Worm (Caenorhabditis elegans) whole organism, young adult: ENCODE results near the gene T05B9.1.

Experiments used
- B0261.1 ChIP-seq: sonication (generic microtip); optimal IDR thresholded peaks from 2 replicates; lab custom pipeline; 2016; ENCODE audit warnings: mild to moderate bottlenecking, missing genetic modification characterization, moderate library complexity, missing compliant biosample characterization
- B0336.3 ChIP-seq: fragments of 200-800 bp; sonication (Bioruptor generic); IDR thresholded peaks from 2 replicates; pipeline ENCODE4 v1.3.6; 2022; ENCODE audit warnings: missing genetic modification characterization, missing compliant biosample characterization
- F22D6.2 ChIP-seq: sonication (generic microtip); optimal IDR thresholded peaks from 2 replicates; lab custom pipeline; 2016; ENCODE audit warnings: mild to moderate bottlenecking, missing genetic modification characterization, missing compliant biosample characterization
- F23B12.7 ChIP-seq: sonication (generic microtip); optimal IDR thresholded peaks from 2 replicates; lab custom pipeline; 2017; ENCODE audit warnings: missing genetic modification characterization, mild to moderate bottlenecking, missing compliant biosample characterization, antibody characterized with exemption, moderate library complexity; ENCODE audit not compliant: insufficient read depth
- F49E8.2 ChIP-seq: sonication (generic microtip); optimal IDR thresholded peaks from 3 replicates; lab custom pipeline; 2017; ENCODE audit warnings: missing genetic modification characterization, mild to moderate bottlenecking, missing compliant biosample characterization, antibody characterized with exemption, moderate library complexity; ENCODE audit not compliant: insufficient read depth
- F55B11.4 ChIP-seq: sonication (generic microtip); optimal IDR thresholded peaks from 2 replicates; lab custom pipeline; 2016; ENCODE audit warnings: missing compliant biosample characterization, missing genetic modification characterization, borderline replicate concordance; ENCODE audit not compliant: insufficient read depth
- F57C9.4 ChIP-seq: sonication (generic microtip); optimal IDR thresholded peaks from 2 replicates; lab custom pipeline; 2017; ENCODE audit warnings: mild to moderate bottlenecking, missing genetic modification characterization, missing compliant biosample characterization
- K12H6.12 ChIP-seq: fragments of 200-800 bp; sonication (Bioruptor generic); optimal IDR thresholded peaks from 2 replicates; lab custom pipeline; 2018; ENCODE audit warnings: mild to moderate bottlenecking, missing genetic modification characterization, missing compliant biosample characterization
- Y53F4B.3 ChIP-seq: fragments of 200-800 bp; sonication (Bioruptor generic); IDR thresholded peaks from 2 replicates; pipeline ENCODE4 v1.3.6; 2022; ENCODE audit warnings: missing genetic modification reagents, missing genetic modification characterization, missing compliant biosample characterization
- Y79H2A.3 ChIP-seq: fragments of 200-800 bp; sonication (Bioruptor generic); conservative IDR thresholded peaks from 2 replicates; pipeline ENCODE4 v1.3.6; 2022; ENCODE audit warnings: missing genetic modification reagents, missing genetic modification characterization, missing compliant biosample characterization
- aptf-2 ChIP-seq: fragments of 200-800 bp; sonication (Bioruptor generic); conservative IDR thresholded peaks from 2 replicates; pipeline ENCODE4 v1.3.6; 2022; ENCODE audit warnings: missing genetic modification reagents, missing genetic modification characterization, missing compliant biosample characterization
- athp-1 ChIP-seq: sonication (generic microtip); optimal IDR thresholded peaks from 2 replicates; lab custom pipeline; 2017; ENCODE audit warnings: mild to moderate bottlenecking, missing genetic modification characterization, missing compliant biosample characterization
- attf-3 ChIP-seq: fragments of 200-800 bp; sonication (Bioruptor generic); conservative IDR thresholded peaks from 2 replicates; pipeline ENCODE4 v1.3.6; 2022; ENCODE audit warnings: missing genetic modification reagents, missing genetic modification characterization, missing compliant biosample characterization
- ceh-100 ChIP-seq: fragments of 200-800 bp; sonication (Bioruptor generic); IDR thresholded peaks from 2 replicates; pipeline ENCODE4 v1.3.6; 2022; ENCODE audit warnings: missing genetic modification reagents, missing genetic modification characterization, missing compliant biosample characterization
- ceh-27 ChIP-seq: fragments of 200-800 bp; sonication (Bioruptor generic); optimal IDR thresholded peaks from 2 replicates; lab custom pipeline; 2018; ENCODE audit warnings: mild to moderate bottlenecking, missing genetic modification characterization, moderate library complexity, missing compliant biosample characterization
- dpff-1 ChIP-seq: sonication (generic microtip); optimal IDR thresholded peaks from 2 replicates; lab custom pipeline; 2017; ENCODE audit warnings: mild to moderate bottlenecking, missing genetic modification characterization, missing compliant biosample characterization
- egrh-3 ChIP-seq: fragments of 200-800 bp; sonication (Bioruptor generic); IDR thresholded peaks from 2 replicates; pipeline ENCODE4 v1.3.6; 2022; ENCODE audit warnings: missing genetic modification reagents, missing genetic modification characterization, missing compliant biosample characterization
- hlh-26 ChIP-seq: fragments of 200-800 bp; sonication (Bioruptor generic); conservative IDR thresholded peaks from 2 replicates; pipeline ENCODE4 v1.3.6; 2022; ENCODE audit warnings: missing genetic modification reagents, missing genetic modification characterization, missing compliant biosample characterization
- hmg-1.2 ChIP-seq: fragments of 200-800 bp; sonication (Bioruptor generic); IDR thresholded peaks from 2 replicates; pipeline ENCODE4 v1.3.6; 2022; ENCODE audit warnings: missing genetic modification reagents, missing genetic modification characterization, missing compliant biosample characterization
- let-526 ChIP-seq: fragments of 200-800 bp; sonication (Bioruptor generic); IDR thresholded peaks from 2 replicates; pipeline ENCODE4 v1.3.6; 2022; ENCODE audit warnings: missing genetic modification reagents, missing genetic modification characterization, missing compliant biosample characterization
- lin-26 ChIP-seq: fragments of 200-800 bp; sonication (Bioruptor generic); IDR thresholded peaks from 2 replicates; pipeline ENCODE4 v1.3.6; 2022; ENCODE audit warnings: missing genetic modification reagents, missing genetic modification characterization, missing compliant biosample characterization
- lin-54 ChIP-seq: fragments of 200-800 bp; sonication (Bioruptor generic); optimal IDR thresholded peaks from 2 replicates; lab custom pipeline; 2018; ENCODE audit warnings: mild to moderate bottlenecking, missing genetic modification characterization, missing compliant biosample characterization
- lsy-27 ChIP-seq: sonication (generic microtip); optimal IDR thresholded peaks from 2 replicates; lab custom pipeline; 2017; ENCODE audit warnings: missing genetic modification characterization, mild to moderate bottlenecking, missing compliant biosample characterization, antibody characterized with exemption, missing genotype, borderline replicate concordance; ENCODE audit not compliant: insufficient read depth
- madf-6 ChIP-seq: fragments of 200-800 bp; sonication (Bioruptor generic); IDR thresholded peaks from 2 replicates; pipeline ENCODE4 v1.3.6; 2022; ENCODE audit warnings: missing genetic modification reagents, missing genetic modification characterization, missing compliant biosample characterization
- nfyb-1 ChIP-seq: fragments of 200-800 bp; sonication (Bioruptor generic); IDR thresholded peaks from 2 replicates; pipeline ENCODE4 v1.3.6; 2022; ENCODE audit warnings: missing genetic modification reagents, missing genetic modification characterization, missing compliant biosample characterization
- nhr-179 ChIP-seq: sonication (generic microtip); optimal IDR thresholded peaks from 2 replicates; lab custom pipeline; 2016; ENCODE audit warnings: mild to moderate bottlenecking, missing genetic modification characterization, missing compliant biosample characterization
- nhr-80 ChIP-seq: sonication (generic microtip); optimal IDR thresholded peaks from 2 replicates; lab custom pipeline; 2016; ENCODE audit warnings: missing genetic modification characterization, missing compliant biosample characterization
- pbrm-1 ChIP-seq: fragments of 200-800 bp; sonication (Bioruptor generic); IDR thresholded peaks from 2 replicates; pipeline ENCODE4 v1.3.6; 2022; ENCODE audit warnings: missing genetic modification reagents, missing genetic modification characterization, missing compliant biosample characterization
- pha-4 ChIP-seq: fragments of 150-350 bp; sonication (generic microtip); optimal IDR thresholded peaks from 2 replicates; lab custom pipeline; 2014; ENCODE audit warnings: missing biosample characterization, missing genetic modification reagents, missing genetic modification characterization
- snpc-1.3 ChIP-seq: sonication (generic microtip); optimal IDR thresholded peaks from 2 replicates; lab custom pipeline; 2017; ENCODE audit warnings: missing genetic modification characterization, mild to moderate bottlenecking, missing compliant biosample characterization, antibody characterized with exemption, moderate library complexity, missing genotype, missing genetic modification reagents; ENCODE audit not compliant: insufficient read depth
- snpc-3.4 ChIP-seq: sonication (generic microtip); optimal IDR thresholded peaks from 2 replicates; lab custom pipeline; 2017; ENCODE audit warnings: missing genetic modification characterization, mild to moderate bottlenecking, missing compliant biosample characterization, antibody characterized with exemption, moderate library complexity, missing genotype, missing genetic modification reagents
- tlf-1 ChIP-seq: fragments of 200-800 bp; sonication (Bioruptor generic); optimal IDR thresholded peaks from 2 replicates; lab custom pipeline; 2018; ENCODE audit warnings: mild to moderate bottlenecking, missing genetic modification characterization, missing compliant biosample characterization
- xnd-1 ChIP-seq: sonication (generic microtip); optimal IDR thresholded peaks from 2 replicates; lab custom pipeline; 2016; ENCODE audit warnings: missing genotype, missing genetic modification reagents, missing genetic modification characterization, missing compliant biosample characterization
- zfh-2 ChIP-seq: fragments of 200-800 bp; sonication (Bioruptor generic); conservative IDR thresholded peaks from 2 replicates; pipeline ENCODE4 v1.3.6; 2022; ENCODE audit warnings: missing genetic modification reagents, missing genetic modification characterization, missing compliant biosample characterization
- zim-3 ChIP-seq: sonication (generic microtip); optimal IDR thresholded peaks from 2 replicates; lab custom pipeline; 2017; ENCODE audit warnings: mild to moderate bottlenecking, missing genetic modification characterization, moderate library complexity, missing compliant biosample characterization
- ztf-18 ChIP-seq: sonication (generic microtip); optimal IDR thresholded peaks from 2 replicates; lab custom pipeline; 2016; ENCODE audit warnings: missing genotype, mild to moderate bottlenecking, missing genetic modification characterization, missing compliant biosample characterization
- ztf-22 ChIP-seq: fragments of 200-800 bp; sonication (Bioruptor generic); optimal IDR thresholded peaks from 2 replicates; lab custom pipeline; 2018; ENCODE audit warnings: mild to moderate bottlenecking, missing genetic modification characterization, moderate library complexity, missing compliant biosample characterization
- ztf-25 ChIP-seq: fragments of 200-800 bp; sonication (Bioruptor generic); IDR thresholded peaks from 2 replicates; pipeline ENCODE4 v1.3.6; 2022; ENCODE audit warnings: missing genetic modification reagents, missing genetic modification characterization, missing compliant biosample characterization
- ztf-6 ChIP-seq: fragments of 200-800 bp; sonication (Bioruptor generic); IDR thresholded peaks from 2 replicates; pipeline ENCODE4 v1.3.6; 2022; ENCODE audit warnings: missing genetic modification reagents, missing genetic modification characterization, missing compliant biosample characterization

Gene T05B9.1

ce11 chrII:11236274-11236673 lies 24.7 kb downstream of the T05B9.1 start, which contains the start of gene cchl-1 (continued):
- TF ChIP-seq F49E8.2 (tag; lab: Kevin White, UChicago) (no peak), aptf-2 (GFP tag; lab: Robert Waterston, UW) (no peak), F22D6.2 (tag; lab: Kevin White, UChicago) (no peak), lsy-27 (tag; lab: Kevin White, UChicago) (no peak), B0336.3 (GFP tag; lab: Robert Waterston, UW) (no peak), F23B12.7 (tag; lab: Kevin White, UChicago) (peak; percentile 62), hmg-1.2 (GFP tag; lab: Robert Waterston, UW) (no peak), hlh-26 (GFP tag; lab: Robert Waterston, UW) (no peak), zim-3 (no peak), ztf-18 (tag; lab: Kevin White, UChicago) (no peak), snpc-1.3 (tag; lab: Kevin White, UChicago) (no peak), B0261.1 (tag; lab: Kevin White, UChicago) (no peak), zfh-2 (no peak), athp-1 (tag; lab: Kevin White, UChicago) (no peak), F55B11.4 (tag; lab: Kevin White, UChicago) (no peak), ztf-6 (GFP tag; lab: Robert Waterston, UW) (no peak), tlf-1 (GFP tag; lab: Kevin White, UChicago) (no peak), lin-54 (GFP tag; lab: Kevin White, UChicago) (no peak), dpff-1 (tag; lab: Kevin White, UChicago) (no peak), Y53F4B.3 (GFP tag; lab: Robert Waterston, UW) (no peak), ceh-100 (GFP tag; lab: Robert Waterston, UW) (no peak), ceh-27 (GFP tag; lab: Kevin White, UChicago) (no peak), egrh-3 (GFP tag; lab: Robert Waterston, UW) (0 out of 2 replicates have a peak, but pooled peaks have one; percentile 5), attf-3 (GFP tag; lab: Robert Waterston, UW) (peak; percentile 84), ztf-25 (GFP tag; lab: Robert Waterston, UW) (no peak), K12H6.12 (tag; lab: Kevin White, UChicago) (no peak), nhr-179 (tag; lab: Kevin White, UChicago) (no peak), nhr-80 (tag; lab: Kevin White, UChicago) (peak; percentile 17)

ce11 chrII:11234751-11235150 lies 26.2 kb downstream of the T05B9.1 start, which contains the start of gene cox-15:
Gene cox-15, minus strand, starts transcription at chrII:11234952.
- TF ChIP-seq Y79H2A.3 (GFP tag; lab: Robert Waterston, UW): no peak
- TF ChIP-seq nfyb-1: 0 out of 2 replicates have a peak, but pooled peaks have one; percentile 35
- no peak for TF ChIP-seq ztf-22
- no peak for TF ChIP-seq pha-4 (tag; lab: Kevin White, UChicago)
- TF ChIP-seq K12H6.12 (tag; lab: Kevin White, UChicago): no peak
- no peak for TF ChIP-seq F57C9.4 (tag; lab: Kevin White, UChicago)
- TF ChIP-seq let-526: no peak
- TF ChIP-seq B0261.1 (tag; lab: Kevin White, UChicago): no peak
- TF ChIP-seq xnd-1 (tag; lab: Kevin White, UChicago): peak; percentile 4
- no peak for TF ChIP-seq lin-26
- no peak for TF ChIP-seq hlh-26 (GFP tag; lab: Robert Waterston, UW)
- TF ChIP-seq hmg-1.2 (GFP tag; lab: Robert Waterston, UW): no peak
- TF ChIP-seq madf-6 (GFP tag; lab: Robert Waterston, UW): no peak
- no peak for TF ChIP-seq pbrm-1 (GFP tag; lab: Robert Waterston, UW)
- no peak for TF ChIP-seq snpc-3.4
- TF ChIP-seq, all 124 proteins: peak for 2
